Worm (Caenorhabditis elegans) whole organism, L2 larva: ENCODE measurements around the gene hum-10.

Experiments
- ZK546.5 ChIP-seq: sonication (generic microtip); optimal IDR thresholded peaks from 2 replicates; lab custom pipeline; 2017; ENCODE audit warnings: missing biosample characterization, missing genetic modification characterization
- alr-1 ChIP-seq: fragments of 150-350 bp; optimal IDR thresholded peaks from 2 replicates; lab custom pipeline; 2014; ENCODE audit warnings: missing biosample characterization, missing genetic modification characterization
- blmp-1 ChIP-seq: sonication (generic microtip); optimal IDR thresholded peaks from 2 replicates; lab custom pipeline; 2017; ENCODE audit warnings: missing genetic modification characterization, mild to moderate bottlenecking, missing compliant biosample characterization, antibody characterized with exemption, moderate library complexity; ENCODE audit not compliant: insufficient read depth
- dmd-4 ChIP-seq: sonication (generic microtip); optimal IDR thresholded peaks from 2 replicates; lab custom pipeline; 2017; ENCODE audit warnings: missing biosample characterization, missing genetic modification characterization
- egl-27 ChIP-seq: sonication (generic microtip); optimal IDR thresholded peaks from 3 replicates; lab custom pipeline; 2017; ENCODE audit warnings: missing biosample characterization, missing genetic modification reagents, missing genetic modification characterization
- elt-1 ChIP-seq: fragments of 150-350 bp; optimal IDR thresholded peaks from 2 replicates; lab custom pipeline; 2014; ENCODE audit warnings: missing biosample characterization, missing genetic modification characterization
- mdl-1 ChIP-seq, 2 experiments: fragments of 150-350 bp in 1 of 2; sonication (generic microtip) in 1 of 2; optimal IDR thresholded peaks; 2 replicates each; lab custom pipeline; 2017; ENCODE audit warnings: missing biosample characterization in 2 of 2, missing genetic modification characterization in 2 of 2
- skn-1 ChIP-seq: sonication (generic microtip); optimal IDR thresholded peaks from 2 replicates; lab custom pipeline; 2017; ENCODE audit warnings: missing biosample characterization, missing genetic modification characterization
- snpc-4 ChIP-seq: fragments of 150-350 bp; optimal IDR thresholded peaks from 2 replicates; lab custom pipeline; 2014; ENCODE audit warnings: missing biosample characterization, missing genetic modification characterization
- unc-39 ChIP-seq: fragments of 150-350 bp; optimal IDR thresholded peaks from 2 replicates; lab custom pipeline; 2014; ENCODE audit warnings: missing biosample characterization, missing genetic modification characterization
- unc-62 ChIP-seq: fragments of 150-350 bp; optimal IDR thresholded peaks from 2 replicates; lab custom pipeline; 2014; ENCODE audit warnings: missing biosample characterization, missing genetic modification reagents, missing genetic modification characterization

DNA sequence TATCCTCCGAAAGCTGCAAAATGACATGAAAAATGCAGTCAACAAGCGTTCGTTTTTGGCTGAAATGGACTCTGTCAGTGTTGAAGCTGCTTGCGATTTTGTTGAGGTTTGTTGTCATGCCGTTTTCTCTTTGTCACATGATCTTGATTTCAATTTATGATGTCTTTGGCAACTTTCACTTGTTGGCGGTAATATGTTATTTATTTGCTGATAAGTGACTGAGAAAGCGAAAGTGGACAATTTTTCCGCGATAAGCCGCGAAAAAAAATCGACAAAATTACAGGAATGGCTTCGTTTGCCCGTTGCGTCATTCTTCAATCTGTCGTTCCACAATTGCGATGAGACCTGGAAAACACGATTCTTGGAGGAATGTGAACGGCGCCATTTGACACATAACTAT is 13.2 kb upstream of the hum-10 start:
- TF ChIP-seq snpc-4 (tag; lab: Kevin White, UChicago) (no peak), egl-27 (tag; lab: Kevin White, UChicago) (no peak), mdl-1 (tag; optimal IDR thresholded peaks at IDR 0.05; lab: Kevin White, UChicago) (no peak), elt-1 (tag; lab: Kevin White, UChicago) (no peak), ZK546.5 (tag; lab: Kevin White, UChicago) (no peak), blmp-1 (peak; percentile 98), unc-39 (tag; lab: Kevin White, UChicago) (no peak), skn-1 (tag; lab: Kevin White, UChicago) (no peak), dmd-4 (tag; lab: Kevin White, UChicago) (no peak), alr-1 (no peak), unc-62 (GFP tag; lab: Kevin White, UChicago) (no peak)
